Fruit fly (Drosophila melanogaster): ENCODE data around the gene Stt3A.
A peak's percentile ranks its signal among the peaks of the same experiment; 100 is the strongest.

Stt3A gene

DNA sequence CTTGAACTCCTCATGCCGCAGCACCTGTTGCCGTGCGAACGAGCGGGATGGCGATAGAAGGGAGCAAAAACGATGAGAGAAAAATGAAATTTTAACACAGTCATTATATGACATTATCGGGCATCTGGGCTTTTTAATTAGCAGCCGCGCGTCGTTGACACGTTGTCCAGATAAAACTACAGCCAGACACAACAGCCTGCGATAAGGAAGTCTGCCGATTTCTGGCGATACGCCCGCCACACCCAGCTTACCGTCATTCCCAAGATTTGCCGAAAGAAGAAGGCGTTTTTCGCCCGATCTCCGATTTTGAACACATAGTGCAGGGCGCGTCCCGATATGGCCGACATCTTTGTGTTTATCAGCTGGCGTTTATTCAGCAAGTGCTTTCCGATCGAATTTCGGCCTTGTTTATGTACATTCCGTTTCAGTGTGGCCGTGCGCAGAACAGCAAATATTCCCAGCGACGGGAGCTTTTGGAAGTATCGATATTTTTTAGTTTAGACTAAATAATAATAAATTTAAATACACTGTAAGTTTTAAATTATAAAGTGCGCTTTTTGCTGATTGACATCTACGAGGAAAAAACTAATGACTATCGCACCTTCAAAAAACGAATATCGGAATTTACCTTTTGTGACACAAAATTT, 25.7 kb downstream of the Stt3A start, which contains the start of gene CG1532 (continued):
- TF ChIP-seq mirr (GFP tag; optimal IDR thresholded peaks at IDR 0.05) (peak; percentile 64), CG7745 (tag; optimal IDR thresholded peaks at IDR 0.05) (no peak), Sry-δ (GFP tag; optimal IDR thresholded peaks at IDR 0.05) (peak; percentile 24), CoRest (tag; optimal IDR thresholded peaks at IDR 0.05) (peak; percentile 7), Nf-YA (GFP tag; IDR thresholded peaks at IDR 0.05) (no peak), gcm2 (GFP tag; optimal IDR thresholded peaks at IDR 0.05) (no peak), sob (GFP tag; IDR thresholded peaks at IDR 0.05) (peak; percentile 35), CG12155 (GFP tag; optimal IDR thresholded peaks at IDR 0.05) (no peak), NC2α (GFP tag; optimal IDR thresholded peaks at IDR 0.05) (no peak), Oli (tag; optimal IDR thresholded peaks at IDR 0.05) (no peak), chm (GFP tag; IDR thresholded peaks at IDR 0.05) (no peak), scrt (GFP tag; optimal IDR thresholded peaks at IDR 0.05) (peak; percentile 67), NK7.1 (GFP tag; optimal IDR thresholded peaks at IDR 0.05) (no peak), Asciz (GFP tag; optimal IDR thresholded peaks at IDR 0.05) (no peak), D19A (tag; optimal IDR thresholded peaks at IDR 0.05) (peak; percentile 8), pzg (GFP tag; optimal IDR thresholded peaks at IDR 0.05) (peak; percentile 50), CG9609 (GFP tag; optimal IDR thresholded peaks at IDR 0.05) (no peak), BtbVII (GFP tag; optimal IDR thresholded peaks at IDR 0.05) (no peak), CG2199 (GFP tag; IDR thresholded peaks at IDR 0.05) (no peak), CG8765 (GFP tag; IDR thresholded peaks at IDR 0.05) (no peak), Fer1 (GFP tag; optimal IDR thresholded peaks at IDR 0.05) (peak; percentile 24), MBD-R2 (GFP tag; IDR thresholded peaks at IDR 0.05) (peak; percentile 37; the same call in 1 of the 2 replicates), Dip3 (GFP tag; optimal IDR thresholded peaks at IDR 0.05) (no peak), caup (GFP tag; optimal IDR thresholded peaks at IDR 0.05; ENCODE audit: severe bottlenecking) (peak; percentile 26), CHES-1-like (GFP tag; optimal IDR thresholded peaks at IDR 0.05) (no peak), trem (tag; optimal IDR thresholded peaks at IDR 0.05) (peak; percentile 24), MESR4 (GFP tag; optimal IDR thresholded peaks at IDR 0.05) (peak; percentile 48), Vsx1 (GFP tag; optimal IDR thresholded peaks at IDR 0.05) (peak; percentile 78), tup (GFP tag; optimal IDR thresholded peaks at IDR 0.05) (no peak), tna (GFP tag; IDR thresholded peaks at IDR 0.05; ENCODE audit: partially characterized antibody) (peak; percentile 35; the same call in 1 of the 2 replicates), odd (GFP tag; optimal IDR thresholded peaks at IDR 0.05) (no peak), D (optimal IDR thresholded peaks at IDR 0.05) (no peak), D (GFP tag; optimal IDR thresholded peaks at IDR 0.05) (no peak), CG17361 (GFP tag; IDR thresholded peaks at IDR 0.05) (no peak), cg (GFP tag; optimal IDR thresholded peaks at IDR 0.05) (no peak), CG6791 (GFP tag; IDR thresholded peaks at IDR 0.05; ENCODE audit: partially characterized antibody) (peak; percentile 58; the same call in 1 of the 3 replicates), CG18476 (GFP tag; optimal IDR thresholded peaks at IDR 0.05) (peak; percentile 3), CG14014 (GFP tag; IDR thresholded peaks at IDR 0.05) (no peak), Jarid2 (GFP tag; optimal IDR thresholded peaks at IDR 0.05) (peak; percentile 76), Rfx (GFP tag; IDR thresholded peaks at IDR 0.05) (0 out of 2 replicates have a peak, but pooled peaks have one; percentile 6), HmgZ (tag; optimal IDR thresholded peaks at IDR 0.05) (peak; percentile 51), ham (GFP tag; IDR thresholded peaks at IDR 0.05) (no peak), CG1603 (tag; optimal IDR thresholded peaks at IDR 0.05) (no peak), onecut (GFP tag; IDR thresholded peaks at IDR 0.05) (peak; percentile 46), tio (GFP tag; optimal IDR thresholded peaks at IDR 0.05) (no peak), CG5953 (GFP tag; IDR thresholded peaks at IDR 0.05) (no peak), CG13123 (GFP tag; optimal IDR thresholded peaks at IDR 0.05) (no peak), pita (GFP tag; optimal IDR thresholded peaks at IDR 0.05) (no peak), Gsc (GFP tag; IDR thresholded peaks at IDR 0.05) (no peak), eve (GFP tag; optimal IDR thresholded peaks at IDR 0.05) (no peak)
